Worm (Caenorhabditis elegans) whole organism, L3 larva: ENCODE data around the gene iglr-2.

Source experiments
- R02D3.7 ChIP-seq: fragments of 150-350 bp; optimal IDR thresholded peaks from 2 replicates; lab custom pipeline; 2014; ENCODE audit warnings: missing biosample characterization, missing genetic modification characterization
- ZK546.5 ChIP-seq: sonication (generic microtip); optimal IDR thresholded peaks from 2 replicates; lab custom pipeline; 2017; ENCODE audit warnings: missing biosample characterization, missing genetic modification characterization
- aly-2 ChIP-seq: fragments of 150-350 bp; optimal IDR thresholded peaks from 2 replicates; lab custom pipeline; 2014; ENCODE audit warnings: missing biosample characterization, missing genetic modification characterization
- ama-1 ChIP-seq: fragments of 150-350 bp; optimal IDR thresholded peaks from 2 replicates; lab custom pipeline; 2018
- ceh-28 ChIP-seq: fragments of 150-350 bp; optimal IDR thresholded peaks from 2 replicates; lab custom pipeline; 2014; ENCODE audit warnings: missing biosample characterization, missing genetic modification reagents, missing genetic modification characterization
- ceh-9 ChIP-seq: sonication (generic microtip); optimal IDR thresholded peaks from 2 replicates; lab custom pipeline; 2018; ENCODE audit warnings: missing biosample characterization, missing genetic modification characterization
- daf-12 ChIP-seq: fragments of 150-350 bp; optimal IDR thresholded peaks from 2 replicates; lab custom pipeline; 2014; ENCODE audit warnings: missing biosample characterization, missing genetic modification reagents, missing genetic modification characterization
- egl-5 ChIP-seq: fragments of 150-350 bp; optimal IDR thresholded peaks from 2 replicates; lab custom pipeline; 2017; ENCODE audit warnings: missing biosample characterization, missing genetic modification reagents, missing genetic modification characterization, inconsistent platforms
- elt-1 ChIP-seq: fragments of 150-350 bp; optimal IDR thresholded peaks from 2 replicates; lab custom pipeline; 2014; ENCODE audit warnings: missing biosample characterization, missing genetic modification characterization
- eor-1 ChIP-seq, 2 experiments: fragments of 150-350 bp; optimal IDR thresholded peaks; 2 replicates each; lab custom pipeline; 2014 to 2018; ENCODE audit warnings: missing biosample characterization in 2 of 2, missing genetic modification characterization in 2 of 2
- fkh-10 ChIP-seq: sonication (generic microtip); optimal IDR thresholded peaks from 2 replicates; lab custom pipeline; 2017; ENCODE audit warnings: missing biosample characterization, missing genetic modification reagents, missing genetic modification characterization
- hmg-11 ChIP-seq: sonication (generic microtip); optimal IDR thresholded peaks from 2 replicates; lab custom pipeline; 2016; ENCODE audit warnings: missing genetic modification characterization, missing compliant biosample characterization
- jun-1 ChIP-seq: fragments of 150-350 bp; optimal IDR thresholded peaks from 2 replicates; lab custom pipeline; 2014; ENCODE audit warnings: missing biosample characterization, missing genetic modification reagents, missing genetic modification characterization
- lin-15B ChIP-seq: fragments of 150-350 bp; optimal IDR thresholded peaks from 2 replicates; lab custom pipeline; 2014; ENCODE audit warnings: missing biosample characterization, missing genetic modification characterization
- lin-39 ChIP-seq: fragments of 150-350 bp; optimal IDR thresholded peaks from 2 replicates; lab custom pipeline; 2018; ENCODE audit warnings: missing biosample characterization, missing genetic modification reagents, missing genetic modification characterization
- lsy-12 ChIP-seq: sonication (generic microtip); optimal IDR thresholded peaks from 2 replicates; lab custom pipeline; 2016; ENCODE audit warnings: mild to moderate bottlenecking, missing genetic modification characterization, missing compliant biosample characterization
- mdl-1 ChIP-seq: fragments of 150-350 bp; optimal IDR thresholded peaks from 2 replicates; lab custom pipeline; 2014; ENCODE audit warnings: missing biosample characterization, missing genetic modification characterization
- mml-1 ChIP-seq: fragments of 150-350 bp; sonication (generic microtip); optimal IDR thresholded peaks from 3 replicates; lab custom pipeline; 2014; ENCODE audit warnings: missing biosample characterization, missing genetic modification characterization
- nfya-1 ChIP-seq: sonication (generic microtip); optimal IDR thresholded peaks from 2 replicates; lab custom pipeline; 2017; ENCODE audit warnings: missing genetic modification characterization, mild to moderate bottlenecking, missing compliant biosample characterization, antibody characterized with exemption, moderate library complexity; ENCODE audit not compliant: insufficient read depth
- nhr-11 ChIP-seq: fragments of 150-350 bp; optimal IDR thresholded peaks from 2 replicates; lab custom pipeline; 2014; ENCODE audit warnings: missing biosample characterization, missing genetic modification characterization
- nhr-23 ChIP-seq: fragments of 150-350 bp; optimal IDR thresholded peaks from 2 replicates; lab custom pipeline; 2014; ENCODE audit warnings: missing biosample characterization, missing genetic modification reagents, missing genetic modification characterization
- nhr-25 ChIP-seq: sonication (generic microtip); optimal IDR thresholded peaks from 2 replicates; lab custom pipeline; 2017; ENCODE audit warnings: missing biosample characterization, missing genetic modification characterization
- nhr-43 ChIP-seq: sonication (generic microtip); optimal IDR thresholded peaks from 2 replicates; lab custom pipeline; 2016; ENCODE audit warnings: mild to moderate bottlenecking, missing genetic modification characterization, missing compliant biosample characterization; ENCODE audit not compliant: poor library complexity, severe bottlenecking
- nhr-67 ChIP-seq: fragments of 150-350 bp; optimal IDR thresholded peaks from 2 replicates; lab custom pipeline; 2014; ENCODE audit warnings: missing biosample characterization, missing genetic modification characterization
- skn-1 ChIP-seq: fragments of 150-350 bp; optimal IDR thresholded peaks from 2 replicates; lab custom pipeline; 2014; ENCODE audit warnings: missing biosample characterization, missing genetic modification characterization
- snpc-4 ChIP-seq: fragments of 150-350 bp; optimal IDR thresholded peaks from 2 replicates; lab custom pipeline; 2014; ENCODE audit warnings: missing biosample characterization, missing genetic modification characterization
- tbx-2 ChIP-seq: sonication (generic microtip); optimal IDR thresholded peaks from 2 replicates; lab custom pipeline; 2016; ENCODE audit warnings: mild to moderate bottlenecking, missing genetic modification characterization, missing compliant biosample characterization
- unc-39 ChIP-seq: sonication (generic microtip); optimal IDR thresholded peaks from 4 replicates; lab custom pipeline; 2017; ENCODE audit warnings: missing biosample characterization, missing genetic modification characterization
- zag-1 ChIP-seq: fragments of 150-350 bp; optimal IDR thresholded peaks from 2 replicates; lab custom pipeline; 2014; ENCODE audit warnings: missing biosample characterization, missing genetic modification characterization

The iglr-2 gene

DNA sequence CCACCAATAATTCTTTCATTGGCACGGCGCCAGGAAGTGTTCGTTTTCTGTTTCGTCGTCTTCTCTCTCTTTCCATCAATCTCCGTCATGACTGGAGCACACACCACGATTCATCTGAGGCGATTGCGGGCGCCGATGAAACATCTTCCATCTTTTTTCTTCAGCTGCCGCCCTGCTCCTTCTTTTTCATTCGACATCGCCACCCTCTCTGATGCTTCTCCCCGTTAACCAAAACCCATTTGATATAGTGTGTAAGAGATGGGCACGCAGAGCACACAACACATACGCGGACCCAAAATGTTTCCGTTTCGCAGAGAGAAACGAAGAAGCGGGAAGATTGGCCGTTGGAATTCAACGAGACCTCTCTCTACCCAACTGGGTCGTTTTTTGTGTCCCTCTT lies 43.6 kb downstream of the iglr-2 start:
- TF ChIP-seq hmg-11 (tag; lab: Kevin White, UChicago) (peak; percentile 18), skn-1 (tag; lab: Kevin White, UChicago) (no peak), nfya-1 (tag; lab: Kevin White, UChicago) (peak; percentile 59), jun-1 (tag; lab: Kevin White, UChicago) (no peak), lin-39 (tag; lab: Kevin White, UChicago) (peak; percentile 75)

- peak; percentile 5 for TF ChIP-seq egl-5 (tag; lab: Kevin White, UChicago)
- TF ChIP-seq fkh-10: no peak
- TF ChIP-seq, all 47 proteins: peak for 1
These were observed 44.3 kb downstream of the iglr-2 start for ce11 chrIII:8286824-8287223.

DNA sequence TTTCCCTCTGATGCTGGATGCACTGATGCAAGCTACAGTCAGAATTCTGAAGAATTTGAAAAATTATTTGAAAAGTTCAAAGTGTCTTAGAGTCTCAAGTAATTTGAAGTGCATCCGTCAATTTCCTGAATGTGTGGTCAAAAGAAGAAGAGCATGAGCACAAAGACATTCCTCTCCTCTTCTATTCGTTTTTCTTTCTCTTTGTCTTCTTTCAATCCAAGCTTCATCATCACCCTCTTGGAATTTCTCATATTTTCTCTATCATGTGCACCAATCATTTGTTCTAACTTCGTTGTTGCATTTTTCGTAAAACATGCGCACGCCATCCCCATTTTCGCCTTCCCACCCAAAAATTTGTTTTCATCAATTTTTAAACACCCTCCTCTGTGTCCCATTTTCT lies 45.1 kb downstream of the iglr-2 start:
- TF ChIP-seq fkh-10 (peak; percentile 74), R02D3.7 (tag; lab: Kevin White, UChicago) (no peak)
- TF ChIP-seq, all 47 proteins: peak for 1

DNA sequence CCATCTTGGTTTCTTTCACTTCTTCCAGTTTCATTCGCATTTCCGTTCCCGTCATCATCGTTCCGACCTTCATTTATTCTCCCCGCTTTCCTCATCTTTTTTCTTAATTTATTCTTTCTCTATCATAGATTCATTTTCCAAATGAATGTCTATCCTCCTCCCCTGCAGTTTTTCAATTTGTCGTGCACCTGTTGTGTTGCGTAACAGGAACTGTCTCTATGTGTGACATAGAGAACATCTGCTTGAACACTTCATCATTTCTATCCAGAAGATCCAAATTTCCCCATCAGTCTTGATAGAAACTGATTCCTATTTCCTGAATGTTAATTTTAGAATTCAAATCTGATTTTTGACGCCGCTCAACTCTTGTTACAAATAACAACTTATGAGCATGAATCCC lies 47.6 kb downstream of the iglr-2 start:
- TF ChIP-seq skn-1 (tag; lab: Kevin White, UChicago) (no peak), mdl-1 (tag; lab: Kevin White, UChicago) (no peak), ceh-9 (tag; lab: Kevin White, UChicago) (no peak), ZK546.5 (tag; lab: Kevin White, UChicago) (no peak), mml-1 (tag; lab: Kevin White, UChicago) (no peak), zag-1 (tag; lab: Kevin White, UChicago) (no peak), nhr-23 (tag; lab: Kevin White, UChicago) (no peak), lin-15B (no peak), nhr-11 (no peak), nhr-67 (tag; lab: Kevin White, UChicago) (no peak), ama-1 (lab: Kevin White, UChicago) (no peak), ceh-28 (tag; lab: Kevin White, UChicago) (no peak), fkh-10 (no peak), egl-5 (tag; lab: Kevin White, UChicago) (no peak), nhr-25 (tag; lab: Kevin White, UChicago) (no peak), nhr-43 (tag; lab: Kevin White, UChicago) (no peak), snpc-4 (tag; lab: Kevin White, UChicago) (no peak), daf-12 (no peak)
- TF ChIP-seq, all 47 proteins: peak for 0

- TF ChIP-seq unc-39 (tag; lab: Kevin White, UChicago): no peak
These were observed 49.8 kb downstream of the iglr-2 start for ce11 chrIII:8281310-8281709.

DNA sequence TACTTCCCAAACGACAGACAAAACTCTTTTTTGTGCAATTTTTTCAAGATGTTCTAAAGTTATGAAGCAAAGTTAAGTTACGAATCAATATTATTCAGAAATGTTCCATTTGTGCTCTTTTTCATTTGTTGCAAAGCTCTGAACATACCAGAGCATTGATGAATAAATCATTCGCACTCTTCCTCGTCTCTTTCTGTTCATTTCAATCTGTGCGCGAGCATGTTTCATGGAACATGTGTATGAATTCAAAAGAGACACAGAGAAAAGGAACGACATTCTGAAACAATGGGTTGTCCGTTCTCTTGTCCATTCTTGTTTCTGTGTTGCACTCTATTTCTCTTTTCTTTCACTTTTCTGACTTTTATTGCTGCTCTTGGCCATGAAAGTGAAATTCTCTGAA lies 50.8 kb downstream of the iglr-2 start:
- TF ChIP-seq lin-39 (tag; lab: Kevin White, UChicago) (no peak), fkh-10 (no peak), eor-1 (tag; optimal IDR thresholded peaks at IDR 0.05; lab: Kevin White, UChicago) (no peak), tbx-2 (tag; lab: Kevin White, UChicago) (no peak), aly-2 (no peak)
- TF ChIP-seq, all 47 proteins: peak for 0

DNA sequence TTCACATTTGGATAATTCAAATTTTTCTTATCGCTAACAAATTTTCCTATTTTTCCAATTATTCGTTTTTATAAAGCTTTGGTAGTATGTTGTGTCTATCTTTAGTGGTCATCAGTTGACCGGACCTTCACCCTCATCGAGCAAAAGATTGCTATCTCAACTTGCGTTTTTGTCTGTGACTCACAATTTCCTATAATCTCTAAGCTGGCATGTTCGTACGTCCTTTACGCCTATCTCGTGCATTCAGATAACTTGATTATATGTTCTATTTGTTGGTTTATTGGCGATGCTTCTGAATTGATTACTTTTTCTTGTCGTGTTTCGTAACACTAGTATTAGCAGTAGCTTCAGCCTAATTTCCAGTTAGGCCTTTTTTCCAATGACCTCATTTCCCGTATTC lies 51.5 kb downstream of the iglr-2 start:
- no peak for TF ChIP-seq skn-1 (tag; lab: Kevin White, UChicago)
- TF ChIP-seq elt-1 (tag; lab: Kevin White, UChicago): peak; percentile 20
- TF ChIP-seq, all 47 proteins: peak for 1

ce11 chrIII:8278801-8279200 lies 52.3 kb downstream of the iglr-2 start, which contains the start of gene mig-10:
TSS of gene mig-10 (plus strand) at chrIII:8279101.
- TF ChIP-seq lsy-12: no peak
- TF ChIP-seq, all 47 proteins: peak for 0
